Worm (Caenorhabditis elegans) whole organism, L1 larva: ENCODE data around the gene vps-33.2.

ENCODE experiments used
- C04F5.9 ChIP-seq: sonication (generic microtip); optimal IDR thresholded peaks from 2 replicates; lab custom pipeline; 2016; ENCODE audit warnings: missing genetic modification characterization, missing compliant biosample characterization
- C16A3.4 ChIP-seq: fragments of 150-350 bp; optimal IDR thresholded peaks from 2 replicates; lab custom pipeline; 2014; ENCODE audit warnings: missing biosample characterization, missing genetic modification characterization
- C34B4.2 ChIP-seq: sonication (generic microtip); optimal IDR thresholded peaks from 2 replicates; lab custom pipeline; 2017; ENCODE audit warnings: mild to moderate bottlenecking, missing genetic modification characterization, missing compliant biosample characterization
- F16B12.6 ChIP-seq: fragments of 150-350 bp; optimal IDR thresholded peaks from 2 replicates; lab custom pipeline; 2014; ENCODE audit warnings: missing biosample characterization, missing genetic modification characterization
- aha-1 ChIP-seq: fragments of 150-350 bp; optimal IDR thresholded peaks from 2 replicates; lab custom pipeline; 2014; ENCODE audit warnings: missing biosample characterization, missing genetic modification characterization
- aly-2 ChIP-seq: fragments of 150-350 bp; optimal IDR thresholded peaks from 2 replicates; lab custom pipeline; 2014; ENCODE audit warnings: missing biosample characterization, missing genetic modification characterization
- blmp-1 ChIP-seq: fragments of 150-350 bp; optimal IDR thresholded peaks from 2 replicates; lab custom pipeline; 2014; ENCODE audit warnings: missing biosample characterization, missing genetic modification characterization
- ceh-82 ChIP-seq, 3 experiments: fragments of 150-350 bp in 1 of 3; sonication (generic microtip) in 2 of 3; optimal IDR thresholded peaks; 2 replicates each; lab custom pipeline; 2014 to 2017; ENCODE audit warnings: missing biosample characterization in 3 of 3, missing genetic modification characterization in 3 of 3
- ceh-90 ChIP-seq: sonication (generic microtip); optimal IDR thresholded peaks from 2 replicates; lab custom pipeline; 2016; ENCODE audit warnings: missing genetic modification characterization, missing compliant biosample characterization
- dsc-1 ChIP-seq: sonication (generic microtip); optimal IDR thresholded peaks from 2 replicates; lab custom pipeline; 2016; ENCODE audit warnings: mild to moderate bottlenecking, missing genetic modification characterization, missing compliant biosample characterization
- efl-1 ChIP-seq, 4 experiments: fragments of 150-350 bp; optimal IDR thresholded peaks in 3 of 4; peaks in 1 of 4; 1 replicate in 1 of 4; 2 replicates in 3 of 4; lab custom pipeline; 2014; ENCODE audit warnings: missing biosample characterization in 2 of 4, missing genetic modification characterization in 2 of 4, missing genetic modification reagents in 2 of 4
- efl-3 ChIP-seq: fragments of 200-800 bp; sonication (Bioruptor generic); optimal IDR thresholded peaks from 2 replicates; lab custom pipeline; 2018; ENCODE audit warnings: mild to moderate bottlenecking, missing genetic modification characterization, missing compliant biosample characterization
- egl-13 ChIP-seq: sonication (generic microtip); optimal IDR thresholded peaks from 2 replicates; lab custom pipeline; 2016; ENCODE audit warnings: missing genotype, missing genetic modification reagents, missing genetic modification characterization, missing compliant biosample characterization
- egl-27 ChIP-seq, 2 experiments: fragments of 150-350 bp in 1 of 2; sonication (generic microtip); optimal IDR thresholded peaks; 3 replicates each; lab custom pipeline; 2017 to 2018; ENCODE audit warnings: missing biosample characterization in 2 of 2, missing genetic modification characterization in 2 of 2, missing genetic modification reagents in 2 of 2
- elt-3 ChIP-seq, 6 experiments: fragments of 150-350 bp in 1 of 6; sonication (generic microtip); optimal IDR thresholded peaks; 2 replicates each; lab custom pipeline; 2017 to 2018; ENCODE audit warnings: missing biosample characterization in 6 of 6, missing genetic modification characterization in 6 of 6, inconsistent platforms in 1 of 6
- fkh-10 ChIP-seq: sonication (generic microtip); optimal IDR thresholded peaks from 2 replicates; lab custom pipeline; 2017; ENCODE audit warnings: missing biosample characterization, missing genetic modification reagents, missing genetic modification characterization
- fkh-4 ChIP-seq: sonication (generic microtip); optimal IDR thresholded peaks from 2 replicates; lab custom pipeline; 2016; ENCODE audit warnings: missing compliant biosample characterization, missing genetic modification characterization, borderline replicate concordance
- fos-1 ChIP-seq: fragments of 150-350 bp; optimal IDR thresholded peaks from 2 replicates; lab custom pipeline; 2014; ENCODE audit warnings: missing biosample characterization, missing genetic modification characterization
- irx-1 ChIP-seq: sonication (generic microtip); optimal IDR thresholded peaks from 2 replicates; lab custom pipeline; 2016; ENCODE audit warnings: missing genetic modification characterization, missing compliant biosample characterization
- jun-1 ChIP-seq: fragments of 150-350 bp; optimal IDR thresholded peaks from 2 replicates; lab custom pipeline; 2014; ENCODE audit warnings: missing biosample characterization, missing genetic modification reagents, missing genetic modification characterization
- lin-13 ChIP-seq: fragments of 150-350 bp; optimal IDR thresholded peaks from 2 replicates; lab custom pipeline; 2014; ENCODE audit warnings: missing biosample characterization, missing genetic modification reagents, missing genetic modification characterization
- lin-14 ChIP-seq: fragments of 200-800 bp; sonication (Bioruptor generic); optimal IDR thresholded peaks from 2 replicates; lab custom pipeline; 2018; ENCODE audit warnings: mild to moderate bottlenecking, missing genetic modification characterization, moderate library complexity, missing compliant biosample characterization
- lin-15B ChIP-seq: fragments of 150-350 bp; sonication (generic microtip); optimal IDR thresholded peaks from 3 replicates; lab custom pipeline; 2014; ENCODE audit warnings: missing biosample characterization, missing genetic modification characterization
- lin-35 ChIP-seq, 2 experiments: fragments of 150-350 bp; optimal IDR thresholded peaks; 2 replicates each; lab custom pipeline; 2014; ENCODE audit warnings: missing biosample characterization in 2 of 2, missing genetic modification characterization in 2 of 2, missing genetic modification reagents in 2 of 2
- lin-39 ChIP-seq: fragments of 150-350 bp; optimal IDR thresholded peaks from 2 replicates; lab custom pipeline; 2014; ENCODE audit warnings: missing biosample characterization, missing genetic modification reagents, missing genetic modification characterization
- lsy-2 ChIP-seq, 2 experiments: fragments of 150-350 bp; optimal IDR thresholded peaks; 2 replicates each; lab custom pipeline; 2014; ENCODE audit warnings: missing biosample characterization in 2 of 2, missing genetic modification characterization in 2 of 2
- mdl-1 ChIP-seq, 2 experiments: fragments of 150-350 bp; optimal IDR thresholded peaks; 2 replicates each; lab custom pipeline; 2014 to 2017; ENCODE audit warnings: missing biosample characterization in 2 of 2, missing genetic modification characterization in 2 of 2, inconsistent platforms in 1 of 2
- mef-2 ChIP-seq: fragments of 150-350 bp; optimal IDR thresholded peaks from 2 replicates; lab custom pipeline; 2014; ENCODE audit warnings: missing biosample characterization, missing genetic modification characterization
- mep-1 ChIP-seq: fragments of 150-350 bp; optimal IDR thresholded peaks from 2 replicates; lab custom pipeline; 2014; ENCODE audit warnings: missing biosample characterization, missing genetic modification characterization
- nhr-11 ChIP-seq: fragments of 150-350 bp; optimal IDR thresholded peaks from 2 replicates; lab custom pipeline; 2014; ENCODE audit warnings: missing biosample characterization, missing genetic modification characterization
- nhr-12 ChIP-seq: sonication (generic microtip); optimal IDR thresholded peaks from 2 replicates; lab custom pipeline; 2017; ENCODE audit warnings: missing biosample characterization, missing genetic modification characterization
- nhr-19 ChIP-seq: fragments of 200-800 bp; sonication (Bioruptor generic); conservative IDR thresholded peaks from 2 replicates; pipeline ENCODE4 v1.3.6; 2022; ENCODE audit warnings: missing genetic modification characterization, missing compliant biosample characterization
- nhr-20 ChIP-seq: sonication (generic microtip); optimal IDR thresholded peaks from 2 replicates; lab custom pipeline; 2016; ENCODE audit warnings: mild to moderate bottlenecking, missing genetic modification characterization, missing compliant biosample characterization
- nhr-28 ChIP-seq: fragments of 150-350 bp; optimal IDR thresholded peaks from 2 replicates; lab custom pipeline; 2014; ENCODE audit warnings: missing biosample characterization, missing genetic modification characterization
- nhr-47 ChIP-seq: sonication (generic microtip); optimal IDR thresholded peaks from 2 replicates; lab custom pipeline; 2016; ENCODE audit warnings: mild to moderate bottlenecking, missing genetic modification characterization, moderate library complexity, missing compliant biosample characterization
- nhr-71 ChIP-seq: sonication (generic microtip); optimal IDR thresholded peaks from 2 replicates; lab custom pipeline; 2016; ENCODE audit warnings: mild to moderate bottlenecking, missing genetic modification characterization, moderate library complexity, missing compliant biosample characterization
- nhr-76 ChIP-seq: sonication (generic microtip); optimal IDR thresholded peaks from 2 replicates; lab custom pipeline; 2017; ENCODE audit warnings: missing biosample characterization, missing genetic modification characterization
- nhr-85 ChIP-seq: sonication (generic microtip); peaks from one replicate; lab custom pipeline; 2016; ENCODE audit warnings: missing genetic modification characterization, inconsistent platforms, missing compliant biosample characterization
- nhr-90 ChIP-seq: sonication (generic microtip); optimal IDR thresholded peaks from 2 replicates; lab custom pipeline; 2016; ENCODE audit warnings: mild to moderate bottlenecking, missing genetic modification characterization, missing compliant biosample characterization; ENCODE audit not compliant: poor library complexity
- pag-3 ChIP-seq: sonication (generic microtip); optimal IDR thresholded peaks from 2 replicates; lab custom pipeline; 2017; ENCODE audit warnings: missing genetic modification characterization, mild to moderate bottlenecking, missing compliant biosample characterization, antibody characterized with exemption, borderline replicate concordance; ENCODE audit not compliant: insufficient read depth
- pax-3 ChIP-seq: fragments of 200-800 bp; sonication (Bioruptor generic); optimal IDR thresholded peaks from 2 replicates; lab custom pipeline; 2018; ENCODE audit warnings: mild to moderate bottlenecking, missing genetic modification characterization, moderate library complexity, missing compliant biosample characterization
- rnt-1 ChIP-seq: sonication (generic microtip); optimal IDR thresholded peaks from 2 replicates; lab custom pipeline; 2016; ENCODE audit warnings: mild to moderate bottlenecking, missing genetic modification characterization, moderate library complexity, missing compliant biosample characterization
- skn-1 ChIP-seq: fragments of 150-350 bp; optimal IDR thresholded peaks from 2 replicates; lab custom pipeline; 2014; ENCODE audit warnings: missing biosample characterization, missing genetic modification characterization
- snu-23 ChIP-seq: sonication (generic microtip); optimal IDR thresholded peaks from 2 replicates; lab custom pipeline; 2016; ENCODE audit warnings: missing genetic modification characterization, missing compliant biosample characterization
- swsn-7 ChIP-seq: sonication (generic microtip); optimal IDR thresholded peaks from 2 replicates; lab custom pipeline; 2016; ENCODE audit warnings: missing genetic modification characterization, missing compliant biosample characterization
- tbx-2 ChIP-seq: sonication (generic microtip); optimal IDR thresholded peaks from 2 replicates; lab custom pipeline; 2016; ENCODE audit warnings: missing genetic modification characterization, missing compliant biosample characterization
- unc-130 ChIP-seq: fragments of 150-350 bp; optimal IDR thresholded peaks from 2 replicates; lab custom pipeline; 2017; ENCODE audit warnings: missing biosample characterization, missing genetic modification characterization, inconsistent platforms
- unc-30 ChIP-seq: sonication (generic microtip); optimal IDR thresholded peaks from 2 replicates; lab custom pipeline; 2017; ENCODE audit warnings: missing biosample characterization, missing genetic modification characterization
- unc-86 ChIP-seq: sonication (generic microtip); optimal IDR thresholded peaks from 2 replicates; lab custom pipeline; 2016; ENCODE audit warnings: missing genetic modification characterization, missing compliant biosample characterization
- unc-98 ChIP-seq: fragments of 200-800 bp; sonication (Bioruptor generic); IDR thresholded peaks from 2 replicates; pipeline ENCODE4 v1.3.6; 2022; ENCODE audit warnings: missing genetic modification characterization, missing compliant biosample characterization
- vab-15 ChIP-seq: sonication (generic microtip); optimal IDR thresholded peaks from 2 replicates; lab custom pipeline; 2017; ENCODE audit warnings: missing genotype, mild to moderate bottlenecking, missing genetic modification characterization, missing compliant biosample characterization
- xbp-1 ChIP-seq: sonication (generic microtip); optimal IDR thresholded peaks from 2 replicates; lab custom pipeline; 2016; ENCODE audit warnings: missing genetic modification characterization, missing compliant biosample characterization
- ztf-11 ChIP-seq, 2 experiments: sonication (generic microtip); optimal IDR thresholded peaks; 2 replicates each; lab custom pipeline; 2016 to 2017; ENCODE audit warnings: missing genetic modification characterization in 2 of 2, missing biosample characterization in 1 of 2, missing compliant biosample characterization in 1 of 2

Gene vps-33.2

ce11 chrII:6600973-6601372 lies at the start of gene vps-33.2:
Gene vps-33.2 (plus strand): TSS chrII:6601216.
- TF ChIP-seq C16A3.4 (tag; lab: Kevin White, UChicago) (no peak), lsy-2 (tag; optimal IDR thresholded peaks at IDR 0.05; lab: Kevin White, UChicago) (peak; percentile 55 to 61), aha-1 (tag; lab: Kevin White, UChicago) (no peak), nhr-85 (tag; lab: Kevin White, UChicago) (peak; percentile 57), unc-98 (GFP tag; lab: Robert Waterston, UW) (no peak), elt-3 (tag; optimal IDR thresholded peaks at IDR 0.05; lab: Kevin White, UChicago) (peak in 1 of 6 experiments; percentile 6), fkh-4 (no peak), mdl-1 (tag; optimal IDR thresholded peaks at IDR 0.05; lab: Kevin White, UChicago) (peak in 1 of 2 experiments; percentile 58), nhr-90 (tag; lab: Kevin White, UChicago) (peak; percentile 0), nhr-71 (tag; lab: Kevin White, UChicago) (peak; percentile 68), ceh-82 (tag; optimal IDR thresholded peaks at IDR 0.05; lab: Kevin White, UChicago) (peak in 2 of 3 experiments; percentile 6 to 32), rnt-1 (tag; lab: Kevin White, UChicago) (peak; percentile 68), F16B12.6 (tag; lab: Kevin White, UChicago) (peak; percentile 95), unc-30 (tag; lab: Kevin White, UChicago) (no peak), ztf-11 (tag; optimal IDR thresholded peaks at IDR 0.05; lab: Kevin White, UChicago) (no peak), nhr-19 (GFP tag; lab: Robert Waterston, UW) (peak; percentile 53), pax-3 (tag; lab: Kevin White, UChicago) (no peak), tbx-2 (tag; lab: Kevin White, UChicago) (peak; percentile 63), nhr-47 (peak; percentile 66), unc-86 (tag; lab: Kevin White, UChicago) (peak; percentile 40), skn-1 (tag; lab: Kevin White, UChicago) (no peak), egl-27 (tag; optimal IDR thresholded peaks at IDR 0.05; lab: Kevin White, UChicago) (no peak), lin-14 (GFP tag; lab: Kevin White, UChicago) (peak; percentile 35), jun-1 (tag; lab: Kevin White, UChicago) (no peak), mep-1 (tag; lab: Kevin White, UChicago) (no peak), vab-15 (no peak), lin-15B (tag; lab: Kevin White, UChicago) (no peak), fos-1 (tag; lab: Kevin White, UChicago) (peak; percentile 42), swsn-7 (tag; lab: Kevin White, UChicago) (peak; percentile 61), fkh-10 (GFP tag; lab: Kevin White, UChicago) (no peak), unc-130 (tag; lab: Kevin White, UChicago) (peak; percentile 27), efl-3 (no peak), C04F5.9 (tag; lab: Kevin White, UChicago) (peak; percentile 13), lin-13 (no peak), lin-39 (tag; lab: Kevin White, UChicago) (no peak), efl-1 (optimal IDR thresholded peaks at IDR 0.05; lab: Kevin White, UChicago) (peak; percentile 61 to 71), efl-1 (GFP tag; optimal IDR thresholded peaks at IDR 0.05 in 1 of 2; lab: Kevin White, UChicago) (peak; percentile 60 to 95), aly-2 (tag; lab: Kevin White, UChicago) (no peak), snu-23 (GFP tag; lab: Kevin White, UChicago) (peak; percentile 60), dsc-1 (peak; percentile 36), C34B4.2 (tag; lab: Kevin White, UChicago) (no peak), nhr-76 (tag; lab: Kevin White, UChicago) (no peak), ceh-90 (tag; lab: Kevin White, UChicago) (no peak), nhr-11 (tag; lab: Kevin White, UChicago) (no peak), mef-2 (tag; lab: Kevin White, UChicago) (no peak), irx-1 (tag; lab: Kevin White, UChicago) (peak; percentile 8), nhr-20 (tag; lab: Kevin White, UChicago) (peak; percentile 57), nhr-28 (no peak), pag-3 (peak; percentile 25), lin-35 (GFP tag; optimal IDR thresholded peaks at IDR 0.05; lab: Kevin White, UChicago) (peak; percentile 42 to 71), egl-13 (tag; lab: Kevin White, UChicago) (no peak), nhr-12 (tag; lab: Kevin White, UChicago) (no peak), blmp-1 (tag; lab: Kevin White, UChicago) (peak; percentile 4), xbp-1 (tag; lab: Kevin White, UChicago) (peak; percentile 33)
